Worm (Caenorhabditis elegans) whole organism, L1 larva: ENCODE data around the gene Y46G5A.34.

ENCODE experiments used
- C04F5.9 ChIP-seq: sonication (generic microtip); optimal IDR thresholded peaks from 2 replicates; lab custom pipeline; 2016; ENCODE audit warnings: missing genetic modification characterization, missing compliant biosample characterization
- C16A3.4 ChIP-seq: fragments of 150-350 bp; optimal IDR thresholded peaks from 2 replicates; lab custom pipeline; 2014; ENCODE audit warnings: missing biosample characterization, missing genetic modification characterization
- aha-1 ChIP-seq: fragments of 150-350 bp; optimal IDR thresholded peaks from 2 replicates; lab custom pipeline; 2014; ENCODE audit warnings: missing biosample characterization, missing genetic modification characterization
- alr-1 ChIP-seq: fragments of 200-800 bp; sonication (Bioruptor generic); optimal IDR thresholded peaks from 2 replicates; lab custom pipeline; 2018; ENCODE audit warnings: borderline replicate concordance, mild to moderate bottlenecking, missing genetic modification characterization, missing compliant biosample characterization
- aly-2 ChIP-seq: fragments of 150-350 bp; optimal IDR thresholded peaks from 2 replicates; lab custom pipeline; 2014; ENCODE audit warnings: missing biosample characterization, missing genetic modification characterization
- ceh-82 ChIP-seq, 3 experiments: fragments of 150-350 bp in 1 of 3; sonication (generic microtip) in 2 of 3; optimal IDR thresholded peaks; 2 replicates each; lab custom pipeline; 2014 to 2017; ENCODE audit warnings: missing biosample characterization in 3 of 3, missing genetic modification characterization in 3 of 3
- ceh-88 ChIP-seq: fragments of 200-800 bp; sonication (Bioruptor generic); IDR thresholded peaks from 2 replicates; pipeline ENCODE4 v1.3.6; 2022; ENCODE audit warnings: missing genetic modification characterization, missing compliant biosample characterization
- ceh-90 ChIP-seq: sonication (generic microtip); optimal IDR thresholded peaks from 2 replicates; lab custom pipeline; 2016; ENCODE audit warnings: missing genetic modification characterization, missing compliant biosample characterization
- efl-1 ChIP-seq, 4 experiments: fragments of 150-350 bp; optimal IDR thresholded peaks in 3 of 4; peaks in 1 of 4; 1 replicate in 1 of 4; 2 replicates in 3 of 4; lab custom pipeline; 2014; ENCODE audit warnings: missing biosample characterization in 2 of 4, missing genetic modification characterization in 2 of 4, missing genetic modification reagents in 2 of 4
- egl-13 ChIP-seq: sonication (generic microtip); optimal IDR thresholded peaks from 2 replicates; lab custom pipeline; 2016; ENCODE audit warnings: missing genotype, missing genetic modification reagents, missing genetic modification characterization, missing compliant biosample characterization
- elt-2 ChIP-seq: sonication (generic microtip); optimal IDR thresholded peaks from 2 replicates; lab custom pipeline; 2016; ENCODE audit warnings: missing genetic modification characterization, mild to moderate bottlenecking, inconsistent platforms, missing compliant biosample characterization, missing genetic modification reagents
- elt-3 ChIP-seq, 6 experiments: fragments of 150-350 bp in 1 of 6; sonication (generic microtip); optimal IDR thresholded peaks; 2 replicates each; lab custom pipeline; 2017 to 2018; ENCODE audit warnings: missing biosample characterization in 6 of 6, missing genetic modification characterization in 6 of 6, inconsistent platforms in 1 of 6
- ets-5 ChIP-seq: fragments of 200-800 bp; sonication (Bioruptor generic); IDR thresholded peaks from 2 replicates; pipeline ENCODE4 v1.3.6; 2022; ENCODE audit warnings: missing genetic modification characterization, missing compliant biosample characterization
- fkh-4 ChIP-seq: sonication (generic microtip); optimal IDR thresholded peaks from 2 replicates; lab custom pipeline; 2016; ENCODE audit warnings: missing compliant biosample characterization, missing genetic modification characterization, borderline replicate concordance
- fos-1 ChIP-seq: fragments of 150-350 bp; optimal IDR thresholded peaks from 2 replicates; lab custom pipeline; 2014; ENCODE audit warnings: missing biosample characterization, missing genetic modification characterization
- hlh-17 ChIP-seq: fragments of 200-800 bp; sonication (Bioruptor generic); optimal IDR thresholded peaks from 2 replicates; lab custom pipeline; 2018; ENCODE audit warnings: missing genetic modification characterization, mild to moderate bottlenecking, missing compliant biosample characterization, moderate library complexity, borderline replicate concordance
- hpl-2 ChIP-seq: fragments of 150-350 bp; optimal IDR thresholded peaks from 2 replicates; lab custom pipeline; 2014; ENCODE audit warnings: missing biosample characterization, missing genetic modification reagents, missing genetic modification characterization
- lin-15B ChIP-seq: fragments of 150-350 bp; sonication (generic microtip); optimal IDR thresholded peaks from 3 replicates; lab custom pipeline; 2014; ENCODE audit warnings: missing biosample characterization, missing genetic modification characterization
- lin-35 ChIP-seq, 2 experiments: fragments of 150-350 bp; optimal IDR thresholded peaks; 2 replicates each; lab custom pipeline; 2014; ENCODE audit warnings: missing biosample characterization in 2 of 2, missing genetic modification characterization in 2 of 2, missing genetic modification reagents in 2 of 2
- lin-39 ChIP-seq: fragments of 150-350 bp; optimal IDR thresholded peaks from 2 replicates; lab custom pipeline; 2014; ENCODE audit warnings: missing biosample characterization, missing genetic modification reagents, missing genetic modification characterization
- lir-3 ChIP-seq: sonication (generic microtip); optimal IDR thresholded peaks from 2 replicates; lab custom pipeline; 2016; ENCODE audit warnings: mild to moderate bottlenecking, missing genetic modification characterization, moderate library complexity, missing compliant biosample characterization; ENCODE audit not compliant: poor library complexity
- lsy-2 ChIP-seq, 2 experiments: fragments of 150-350 bp; optimal IDR thresholded peaks; 2 replicates each; lab custom pipeline; 2014; ENCODE audit warnings: missing biosample characterization in 2 of 2, missing genetic modification characterization in 2 of 2
- mdl-1 ChIP-seq, 2 experiments: fragments of 150-350 bp; optimal IDR thresholded peaks; 2 replicates each; lab custom pipeline; 2014 to 2017; ENCODE audit warnings: missing biosample characterization in 2 of 2, missing genetic modification characterization in 2 of 2, inconsistent platforms in 1 of 2
- mef-2 ChIP-seq: fragments of 150-350 bp; optimal IDR thresholded peaks from 2 replicates; lab custom pipeline; 2014; ENCODE audit warnings: missing biosample characterization, missing genetic modification characterization
- nhr-19 ChIP-seq: fragments of 200-800 bp; sonication (Bioruptor generic); conservative IDR thresholded peaks from 2 replicates; pipeline ENCODE4 v1.3.6; 2022; ENCODE audit warnings: missing genetic modification characterization, missing compliant biosample characterization
- nhr-20 ChIP-seq: sonication (generic microtip); optimal IDR thresholded peaks from 2 replicates; lab custom pipeline; 2016; ENCODE audit warnings: mild to moderate bottlenecking, missing genetic modification characterization, missing compliant biosample characterization
- nhr-28 ChIP-seq: fragments of 150-350 bp; optimal IDR thresholded peaks from 2 replicates; lab custom pipeline; 2014; ENCODE audit warnings: missing biosample characterization, missing genetic modification characterization
- nhr-47 ChIP-seq: sonication (generic microtip); optimal IDR thresholded peaks from 2 replicates; lab custom pipeline; 2016; ENCODE audit warnings: mild to moderate bottlenecking, missing genetic modification characterization, moderate library complexity, missing compliant biosample characterization
- nhr-76 ChIP-seq: sonication (generic microtip); optimal IDR thresholded peaks from 2 replicates; lab custom pipeline; 2017; ENCODE audit warnings: missing biosample characterization, missing genetic modification characterization
- nhr-77 ChIP-seq: fragments of 150-350 bp; optimal IDR thresholded peaks from 2 replicates; lab custom pipeline; 2014; ENCODE audit warnings: missing biosample characterization, missing genetic modification characterization
- nhr-84 ChIP-seq: sonication (generic microtip); optimal IDR thresholded peaks from 2 replicates; lab custom pipeline; 2017; ENCODE audit warnings: missing biosample characterization, missing genetic modification characterization
- nhr-90 ChIP-seq: sonication (generic microtip); optimal IDR thresholded peaks from 2 replicates; lab custom pipeline; 2016; ENCODE audit warnings: mild to moderate bottlenecking, missing genetic modification characterization, missing compliant biosample characterization; ENCODE audit not compliant: poor library complexity
- pqm-1 ChIP-seq: sonication (generic microtip); optimal IDR thresholded peaks from 3 replicates; lab custom pipeline; 2017; ENCODE audit warnings: missing biosample characterization, missing genetic modification characterization
- rnt-1 ChIP-seq: sonication (generic microtip); optimal IDR thresholded peaks from 2 replicates; lab custom pipeline; 2016; ENCODE audit warnings: mild to moderate bottlenecking, missing genetic modification characterization, moderate library complexity, missing compliant biosample characterization
- sup-37 ChIP-seq: fragments of 200-800 bp; sonication (Bioruptor generic); optimal IDR thresholded peaks from 2 replicates; lab custom pipeline; 2018; ENCODE audit warnings: mild to moderate bottlenecking, missing genetic modification characterization, missing compliant biosample characterization
- swsn-7 ChIP-seq: sonication (generic microtip); optimal IDR thresholded peaks from 2 replicates; lab custom pipeline; 2016; ENCODE audit warnings: missing genetic modification characterization, missing compliant biosample characterization
- tbx-2 ChIP-seq: sonication (generic microtip); optimal IDR thresholded peaks from 2 replicates; lab custom pipeline; 2016; ENCODE audit warnings: missing genetic modification characterization, missing compliant biosample characterization
- unc-30 ChIP-seq: sonication (generic microtip); optimal IDR thresholded peaks from 2 replicates; lab custom pipeline; 2017; ENCODE audit warnings: missing biosample characterization, missing genetic modification characterization
- unc-62 ChIP-seq: fragments of 150-350 bp; optimal IDR thresholded peaks from 2 replicates; lab custom pipeline; 2014; ENCODE audit warnings: missing biosample characterization, missing genetic modification reagents, missing genetic modification characterization
- xbp-1 ChIP-seq: sonication (generic microtip); optimal IDR thresholded peaks from 2 replicates; lab custom pipeline; 2016; ENCODE audit warnings: missing genetic modification characterization, missing compliant biosample characterization
- ztf-4 ChIP-seq: fragments of 150-350 bp; optimal IDR thresholded peaks from 2 replicates; lab custom pipeline; 2014; ENCODE audit warnings: missing biosample characterization, missing genetic modification characterization

Y46G5A.34 gene

ce11 chrII:12776379-12776778 is at the start of gene Y46G5A.34:
Y46G5A.34 (plus strand) TSS chrII:12776679.
- no peak for TF ChIP-seq egl-13 (tag; lab: Kevin White, UChicago)
- TF ChIP-seq nhr-84: no peak
- no peak for TF ChIP-seq fos-1 (tag; lab: Kevin White, UChicago)
- no peak for TF ChIP-seq ceh-88 (GFP tag; lab: Robert Waterston, UW)
- TF ChIP-seq xbp-1 (tag; lab: Kevin White, UChicago): no peak
- TF ChIP-seq unc-30 (tag; lab: Kevin White, UChicago): no peak
- TF ChIP-seq nhr-19 (GFP tag; lab: Robert Waterston, UW): no peak
- TF ChIP-seq sup-37: no peak
- no peak for TF ChIP-seq unc-62 (GFP tag; lab: Kevin White, UChicago)

ce11 chrII:12726704-12727103 is 49.8 kb upstream of the Y46G5A.34 start:
- no peak for TF ChIP-seq hpl-2 (GFP tag; lab: Kevin White, UChicago)
- no peak for TF ChIP-seq lin-39
- TF ChIP-seq lsy-2 (tag; optimal IDR thresholded peaks at IDR 0.05; lab: Kevin White, UChicago): no peak
- no peak for TF ChIP-seq nhr-20
- TF ChIP-seq lir-3 (tag; lab: Kevin White, UChicago): no peak
- no peak for TF ChIP-seq mdl-1 (tag; optimal IDR thresholded peaks at IDR 0.05; lab: Kevin White, UChicago)
- TF ChIP-seq rnt-1 (tag; lab: Kevin White, UChicago): no peak
- no peak for TF ChIP-seq elt-3 (tag; optimal IDR thresholded peaks at IDR 0.05; lab: Kevin White, UChicago)
- no peak for TF ChIP-seq fkh-4
- no peak for TF ChIP-seq ets-5 (GFP tag; lab: Robert Waterston, UW)
- no peak for TF ChIP-seq ceh-90 (tag; lab: Kevin White, UChicago)
- TF ChIP-seq nhr-19 (GFP tag; lab: Robert Waterston, UW): no peak
- TF ChIP-seq nhr-90 (tag; lab: Kevin White, UChicago): no peak
- no peak for TF ChIP-seq aly-2 (tag; lab: Kevin White, UChicago)
- TF ChIP-seq aha-1: no peak

- no peak for TF ChIP-seq efl-1 (optimal IDR thresholded peaks at IDR 0.05; lab: Kevin White, UChicago)
- peak in 1 of 2 experiments; percentile 16 for TF ChIP-seq efl-1 (GFP tag; optimal IDR thresholded peaks at IDR 0.05 in 1 of 2; lab: Kevin White, UChicago)
- no peak for TF ChIP-seq ceh-90 (tag; lab: Kevin White, UChicago)
- TF ChIP-seq tbx-2 (tag; lab: Kevin White, UChicago): no peak
- TF ChIP-seq C16A3.4 (tag; lab: Kevin White, UChicago): no peak
- no peak for TF ChIP-seq ztf-4
- TF ChIP-seq lin-15B: no peak
These were observed 48.6 kb upstream of the Y46G5A.34 start for ce11 chrII:12727871-12728270.

ce11 chrII:12728608-12729007 is 47.9 kb upstream of the Y46G5A.34 start:
- TF ChIP-seq nhr-76: no peak

ce11 chrII:12729952-12730351 is 46.5 kb upstream of the Y46G5A.34 start:
- TF ChIP-seq swsn-7 (tag; lab: Kevin White, UChicago) (no peak), elt-2 (tag; lab: Kevin White, UChicago) (no peak), hlh-17 (GFP tag; lab: Kevin White, UChicago) (no peak), nhr-77 (tag; lab: Kevin White, UChicago) (no peak), nhr-20 (no peak), lir-3 (tag; lab: Kevin White, UChicago) (no peak), pqm-1 (tag; lab: Kevin White, UChicago) (no peak), nhr-47 (tag; lab: Kevin White, UChicago) (no peak), unc-62 (GFP tag; lab: Kevin White, UChicago) (no peak), ceh-82 (tag; optimal IDR thresholded peaks at IDR 0.05; lab: Kevin White, UChicago) (no peak), sup-37 (no peak), C04F5.9 (tag; lab: Kevin White, UChicago) (no peak), alr-1 (tag; lab: Kevin White, UChicago) (no peak), nhr-28 (tag; lab: Kevin White, UChicago) (no peak), mef-2 (tag; lab: Kevin White, UChicago) (no peak), lin-35 (GFP tag; optimal IDR thresholded peaks at IDR 0.05; lab: Kevin White, UChicago) (no peak), ztf-4 (no peak), efl-1 (optimal IDR thresholded peaks at IDR 0.05; lab: Kevin White, UChicago) (no peak), efl-1 (GFP tag; optimal IDR thresholded peaks at IDR 0.05 in 1 of 2; lab: Kevin White, UChicago) (no peak)
